Worm (Caenorhabditis elegans) whole organism, L3 larva: ENCODE data around the gene C27B7.2.
A peak's percentile ranks its signal among the peaks of the same experiment; 100 is the strongest.

ENCODE experiments used
- aly-2 ChIP-seq: fragments of 150-350 bp; optimal IDR thresholded peaks from 2 replicates; lab custom pipeline; 2014; ENCODE audit warnings: missing biosample characterization, missing genetic modification characterization
- ceh-82 ChIP-seq: fragments of 150-350 bp; optimal IDR thresholded peaks from 2 replicates; lab custom pipeline; 2014; ENCODE audit warnings: missing biosample characterization, missing genetic modification characterization
- elt-2 ChIP-seq: sonication (generic microtip); optimal IDR thresholded peaks from 2 replicates; lab custom pipeline; 2016; ENCODE audit warnings: missing genetic modification reagents, mild to moderate bottlenecking, missing genetic modification characterization, missing compliant biosample characterization
- jun-1 ChIP-seq: fragments of 150-350 bp; optimal IDR thresholded peaks from 2 replicates; lab custom pipeline; 2014; ENCODE audit warnings: missing biosample characterization, missing genetic modification reagents, missing genetic modification characterization
- lin-39 ChIP-seq: fragments of 150-350 bp; optimal IDR thresholded peaks from 2 replicates; lab custom pipeline; 2018; ENCODE audit warnings: missing biosample characterization, missing genetic modification reagents, missing genetic modification characterization
- nhr-12 ChIP-seq: fragments of 150-350 bp; optimal IDR thresholded peaks from 2 replicates; lab custom pipeline; 2014; ENCODE audit warnings: missing biosample characterization, missing genetic modification characterization
- nhr-237 ChIP-seq: fragments of 150-350 bp; optimal IDR thresholded peaks from 2 replicates; lab custom pipeline; 2014; ENCODE audit warnings: missing biosample characterization, missing genetic modification characterization
- pha-4 ChIP-seq: fragments of 150-350 bp; optimal IDR thresholded peaks from 2 replicates; lab custom pipeline; 2014; ENCODE audit warnings: missing biosample characterization, missing genetic modification reagents, missing genetic modification characterization
- pqm-1 ChIP-seq: fragments of 150-350 bp; optimal IDR thresholded peaks from 2 replicates; lab custom pipeline; 2017; ENCODE audit warnings: missing biosample characterization, missing genetic modification characterization, inconsistent platforms

- TF ChIP-seq pha-4 = peak; percentile 88
- TF ChIP-seq aly-2 = no peak
- no peak for TF ChIP-seq nhr-237
- peak; percentile 13 for TF ChIP-seq lin-39 (tag; lab: Kevin White, UChicago)
- TF ChIP-seq elt-2 (tag; lab: Kevin White, UChicago) = peak; percentile 36
- TF ChIP-seq nhr-12 (tag; lab: Kevin White, UChicago) = no peak
- TF ChIP-seq pqm-1 (tag; lab: Kevin White, UChicago) = no peak
- no peak for TF ChIP-seq ceh-82 (tag; lab: Kevin White, UChicago)
- TF ChIP-seq jun-1 = peak; percentile 19
Observed at ce11 chrIV:8891131-8891530, 1.5 kb upstream of the C27B7.2 start, which contains the start of gene spr-2.
